Worm (Caenorhabditis elegans): Measurements from ENCODE around the gene btb-17.

DNA sequence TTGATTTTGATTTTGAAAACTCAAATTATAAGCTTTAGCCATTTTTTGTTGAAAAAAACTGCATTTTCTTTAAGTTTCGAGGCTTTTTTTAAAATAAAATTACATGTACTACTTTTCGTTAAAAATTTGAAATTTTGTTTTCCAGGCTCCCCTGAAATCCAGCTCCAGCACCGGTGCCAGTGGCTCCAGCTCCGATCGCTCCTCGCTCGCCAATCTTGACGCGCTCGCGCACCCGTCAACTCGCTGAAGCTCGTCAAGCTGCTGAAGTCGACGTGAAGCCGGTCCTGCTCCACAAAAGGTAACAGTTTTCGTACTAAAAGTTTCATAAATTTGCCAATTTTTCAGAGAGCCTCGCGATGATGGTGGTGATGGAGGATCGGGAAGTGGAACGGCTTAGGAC is 45.6 kb downstream of the btb-17 start:
- TF ChIP-seq lin-11 (tag; optimal IDR thresholded peaks at IDR 0.05) = no peak
- no peak for TF ChIP-seq ceh-82 (tag; optimal IDR thresholded peaks at IDR 0.05)
